Worm (Caenorhabditis elegans): ENCODE data around the gene hsp-60.
A peak's percentile ranks its signal among the peaks of the same experiment; 100 is the strongest.

Gene hsp-60

ce11 chrIII:1598927-1599326 lies 20.6 kb upstream of the hsp-60 start (continued):
- TF ChIP-seq Y56A3A.18 (GFP tag; IDR thresholded peaks at IDR 0.05) (0 out of 2 replicates have a peak, but pooled peaks have one; percentile 21), ztf-25 (GFP tag; IDR thresholded peaks at IDR 0.05) (0 out of 2 replicates have a peak, but pooled peaks have one; percentile 66), zim-3 (tag; optimal IDR thresholded peaks at IDR 0.05) (no peak), lin-54 (GFP tag; optimal IDR thresholded peaks at IDR 0.05) (peak; percentile 52), lsl-1 (GFP tag; optimal IDR thresholded peaks at IDR 0.05) (peak; percentile 48), snpc-3.4 (tag; optimal IDR thresholded peaks at IDR 0.05) (peak; percentile 31), hmg-1.2 (GFP tag; IDR thresholded peaks at IDR 0.05) (peak; percentile 44; the same call in 1 of the 2 replicates), B0019.2 (GFP tag; conservative IDR thresholded peaks at IDR 0.05) (no peak), unc-130 (GFP tag; optimal IDR thresholded peaks at IDR 0.05) (no peak), repo-1 (tag; optimal IDR thresholded peaks at IDR 0.05) (peak; percentile 42), Y53G8AR.9 (GFP tag; conservative IDR thresholded peaks at IDR 0.05) (0 out of 2 replicates have a peak, but pooled peaks have one; percentile 55), F37B4.10 (GFP tag; IDR thresholded peaks at IDR 0.05) (no peak), K11D2.4 (GFP tag; IDR thresholded peaks at IDR 0.05) (no peak), D2030.7 (GFP tag; IDR thresholded peaks at IDR 0.05) (peak; percentile 61), attf-5 (GFP tag; optimal IDR thresholded peaks at IDR 0.05) (peak; percentile 9), nfyb-1 (GFP tag; IDR thresholded peaks at IDR 0.05) (no peak), bed-2 (GFP tag; IDR thresholded peaks at IDR 0.05) (no peak), B0261.1 (tag; optimal IDR thresholded peaks at IDR 0.05) (peak; percentile 73), F55B11.4 (tag; optimal IDR thresholded peaks at IDR 0.05; ENCODE audit: borderline replicate concordance, insufficient read depth) (no peak), let-607 (tag; optimal IDR thresholded peaks at IDR 0.05) (no peak), pbrm-1 (GFP tag; IDR thresholded peaks at IDR 0.05) (peak; percentile 65; the same call in 1 of the 2 replicates), Y95B8A.8 (GFP tag; IDR thresholded peaks at IDR 0.05) (0 out of 2 replicates have a peak, but pooled peaks have one; percentile 26), efl-1 (GFP tag; optimal IDR thresholded peaks at IDR 0.05) (peak; percentile 4), tbp1 (GFP tag; optimal IDR thresholded peaks at IDR 0.05) (peak; percentile 95), die-1 (tag; optimal IDR thresholded peaks at IDR 0.05) (peak; percentile 70), Y53F4B.3 (GFP tag; IDR thresholded peaks at IDR 0.05) (no peak), F39B2.1 (GFP tag; IDR thresholded peaks at IDR 0.05) (no peak), F10E7.11 (tag; optimal IDR thresholded peaks at IDR 0.05) (no peak), lin-26 (GFP tag; IDR thresholded peaks at IDR 0.05) (peak; percentile 92)

- TF ChIP-seq nhr-80 (tag; optimal IDR thresholded peaks at IDR 0.05), result no peak
- no peak for TF ChIP-seq akir-1 (GFP tag; optimal IDR thresholded peaks at IDR 0.05)
- no peak for TF ChIP-seq Y95B8A.8 (GFP tag; IDR thresholded peaks at IDR 0.05)
- peak; percentile 76 for TF ChIP-seq D2030.7 (GFP tag; IDR thresholded peaks at IDR 0.05)
- no peak for TF ChIP-seq madf-8 (GFP tag; conservative IDR thresholded peaks at IDR 0.05)
- no peak for TF ChIP-seq ztf-28 (GFP tag; IDR thresholded peaks at IDR 0.05)
- TF ChIP-seq let-607 (tag; optimal IDR thresholded peaks at IDR 0.05), result peak in 1 of 2 experiments; percentile 1
- no peak for TF ChIP-seq C06A6.2 (GFP tag; conservative IDR thresholded peaks at IDR 0.05)
- no peak for TF ChIP-seq hlh-26 (GFP tag; conservative IDR thresholded peaks at IDR 0.05)
- TF ChIP-seq mxl-1 (tag; optimal IDR thresholded peaks at IDR 0.05), result peak; percentile 59
- TF ChIP-seq hlh-12 (tag; optimal IDR thresholded peaks at IDR 0.05), result peak; percentile 63
- TF ChIP-seq Y56A3A.18 (GFP tag; IDR thresholded peaks at IDR 0.05), result 0 out of 2 replicates have a peak, but pooled peaks have one; percentile 53
- TF ChIP-seq attf-6 (GFP tag; IDR thresholded peaks at IDR 0.05), result no peak
- TF ChIP-seq lin-26 (GFP tag; IDR thresholded peaks at IDR 0.05), result peak; percentile 85
- peak; percentile 24 for TF ChIP-seq attf-5 (GFP tag; optimal IDR thresholded peaks at IDR 0.05)
- TF ChIP-seq cebp-1 (GFP tag; IDR thresholded peaks at IDR 0.05), result 0 out of 2 replicates have a peak, but pooled peaks have one; percentile 32
- peak; percentile 52 for TF ChIP-seq cebp-1 (tag; optimal IDR thresholded peaks at IDR 0.05)
- TF ChIP-seq hsf-1 (GFP tag; IDR thresholded peaks at IDR 0.05), result peak; percentile 30; the same call in 1 of the 2 replicates
- TF ChIP-seq hmg-20 (GFP tag; IDR thresholded peaks at IDR 0.05), result no peak
- TF ChIP-seq lag-1 (GFP tag; IDR thresholded peaks at IDR 0.05), result no peak
- TF ChIP-seq ama-1 (optimal IDR thresholded peaks at IDR 0.05), result no peak
- peak; percentile 41 to 72 for TF ChIP-seq ama-1 (GFP tag; optimal IDR thresholded peaks at IDR 0.05)
- no peak for TF ChIP-seq aptf-2 (GFP tag; conservative IDR thresholded peaks at IDR 0.05)
- TF ChIP-seq tbp1 (GFP tag; optimal IDR thresholded peaks at IDR 0.05), result peak; percentile 97
- TF ChIP-seq F52B5.7 (tag; optimal IDR thresholded peaks at IDR 0.05), result peak; percentile 61
- TF ChIP-seq atf-7 (tag; optimal IDR thresholded peaks at IDR 0.05), result no peak
- TF ChIP-seq lin-54 (GFP tag; optimal IDR thresholded peaks at IDR 0.05), result peak; percentile 51
Observed at ce11 chrIII:1600670-1601194, 18.8 kb upstream of the hsp-60 start, which contains the start of gene sms-3. Gene sms-3 (minus strand): TSS chrIII:1601144.

Measured in whole organism, young adult.